Fruit fly (Drosophila melanogaster): ENCODE results near the gene CG7950.

DNA sequence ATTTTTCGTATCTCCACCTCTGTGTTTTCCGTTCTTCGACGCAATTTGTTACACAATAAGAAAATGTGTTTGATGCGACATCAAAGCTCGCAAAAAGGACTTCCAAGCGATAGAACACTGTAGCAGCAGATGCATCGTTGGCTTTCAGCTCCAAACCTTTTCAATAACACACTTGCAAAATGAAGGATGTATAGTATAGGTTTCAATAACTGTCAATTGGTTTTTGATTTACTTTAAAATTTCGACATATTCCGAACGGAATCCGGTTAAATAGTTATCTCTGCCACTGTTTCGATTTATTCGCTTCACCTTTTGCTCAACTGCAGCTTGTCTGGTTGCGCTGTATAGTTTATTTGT lies 44.3 kb downstream of the CG7950 start:
- TF ChIP-seq Sin3A (optimal IDR thresholded peaks at IDR 0.05) (no peak), psq (optimal IDR thresholded peaks at IDR 0.05) (no peak), insv (optimal IDR thresholded peaks at IDR 0.05) (no peak), Myc (optimal IDR thresholded peaks at IDR 0.05) (no peak), ttk (optimal IDR thresholded peaks at IDR 0.05) (no peak)
